Worm (Caenorhabditis elegans) whole organism, L1 larva: ENCODE measurements around the gene srd-19.
A peak's percentile ranks its signal among the peaks of the same experiment; 100 is the strongest.

Experiments used
- C04F5.9 ChIP-seq: sonication (generic microtip); optimal IDR thresholded peaks from 2 replicates; lab custom pipeline; 2016; ENCODE audit warnings: missing genetic modification characterization, missing compliant biosample characterization
- C16A3.4 ChIP-seq: fragments of 150-350 bp; optimal IDR thresholded peaks from 2 replicates; lab custom pipeline; 2014; ENCODE audit warnings: missing biosample characterization, missing genetic modification characterization
- F16B12.6 ChIP-seq: fragments of 150-350 bp; optimal IDR thresholded peaks from 2 replicates; lab custom pipeline; 2014; ENCODE audit warnings: missing biosample characterization, missing genetic modification characterization
- Y116A8C.19 ChIP-seq: sonication (generic microtip); optimal IDR thresholded peaks from 2 replicates; lab custom pipeline; 2016; ENCODE audit warnings: missing compliant biosample characterization, missing genetic modification characterization, borderline replicate concordance
- aha-1 ChIP-seq: fragments of 150-350 bp; optimal IDR thresholded peaks from 2 replicates; lab custom pipeline; 2014; ENCODE audit warnings: missing biosample characterization, missing genetic modification characterization
- alr-1 ChIP-seq: fragments of 200-800 bp; sonication (Bioruptor generic); optimal IDR thresholded peaks from 2 replicates; lab custom pipeline; 2018; ENCODE audit warnings: borderline replicate concordance, mild to moderate bottlenecking, missing genetic modification characterization, missing compliant biosample characterization
- ceh-90 ChIP-seq: sonication (generic microtip); optimal IDR thresholded peaks from 2 replicates; lab custom pipeline; 2016; ENCODE audit warnings: missing genetic modification characterization, missing compliant biosample characterization
- ces-1 ChIP-seq: fragments of 150-350 bp; optimal IDR thresholded peaks from 2 replicates; lab custom pipeline; 2014; ENCODE audit warnings: missing biosample characterization, missing genetic modification reagents, missing genetic modification characterization
- dpl-1 ChIP-seq, 3 experiments: fragments of 150-350 bp in 2 of 3; sonication (generic microtip) in 1 of 3; optimal IDR thresholded peaks; 2 replicates each; lab custom pipeline; 2014 to 2017; ENCODE audit warnings: missing biosample characterization in 3 of 3, missing genetic modification characterization in 3 of 3, missing genetic modification reagents in 3 of 3
- efl-1 ChIP-seq, 4 experiments: fragments of 150-350 bp; optimal IDR thresholded peaks in 3 of 4; peaks in 1 of 4; 1 replicate in 1 of 4; 2 replicates in 3 of 4; lab custom pipeline; 2014; ENCODE audit warnings: missing biosample characterization in 2 of 4, missing genetic modification characterization in 2 of 4, missing genetic modification reagents in 2 of 4
- egl-27 ChIP-seq, 2 experiments: fragments of 150-350 bp in 1 of 2; sonication (generic microtip); optimal IDR thresholded peaks; 3 replicates each; lab custom pipeline; 2017 to 2018; ENCODE audit warnings: missing biosample characterization in 2 of 2, missing genetic modification characterization in 2 of 2, missing genetic modification reagents in 2 of 2
- elt-2 ChIP-seq: sonication (generic microtip); optimal IDR thresholded peaks from 2 replicates; lab custom pipeline; 2016; ENCODE audit warnings: missing genetic modification characterization, mild to moderate bottlenecking, inconsistent platforms, missing compliant biosample characterization, missing genetic modification reagents
- elt-3 ChIP-seq, 6 experiments: fragments of 150-350 bp in 1 of 6; sonication (generic microtip); optimal IDR thresholded peaks; 2 replicates each; lab custom pipeline; 2017 to 2018; ENCODE audit warnings: missing biosample characterization in 6 of 6, missing genetic modification characterization in 6 of 6, inconsistent platforms in 1 of 6
- fkh-10 ChIP-seq: sonication (generic microtip); optimal IDR thresholded peaks from 2 replicates; lab custom pipeline; 2017; ENCODE audit warnings: missing biosample characterization, missing genetic modification reagents, missing genetic modification characterization
- fkh-8 ChIP-seq: sonication (generic microtip); optimal IDR thresholded peaks from 2 replicates; lab custom pipeline; 2016; ENCODE audit warnings: mild to moderate bottlenecking, missing genetic modification characterization, missing compliant biosample characterization
- fos-1 ChIP-seq: fragments of 150-350 bp; optimal IDR thresholded peaks from 2 replicates; lab custom pipeline; 2014; ENCODE audit warnings: missing biosample characterization, missing genetic modification characterization
- grh-1 ChIP-seq: fragments of 200-800 bp; sonication (Bioruptor generic); IDR thresholded peaks from 2 replicates; pipeline ENCODE4 v1.3.6; 2022; ENCODE audit warnings: missing genetic modification reagents, missing genetic modification characterization, missing compliant biosample characterization
- hlh-17 ChIP-seq: fragments of 200-800 bp; sonication (Bioruptor generic); optimal IDR thresholded peaks from 2 replicates; lab custom pipeline; 2018; ENCODE audit warnings: missing genetic modification characterization, mild to moderate bottlenecking, missing compliant biosample characterization, moderate library complexity, borderline replicate concordance
- irx-1 ChIP-seq: sonication (generic microtip); optimal IDR thresholded peaks from 2 replicates; lab custom pipeline; 2016; ENCODE audit warnings: missing genetic modification characterization, missing compliant biosample characterization
- isw-1 ChIP-seq: fragments of 200-800 bp; sonication (Bioruptor generic); IDR thresholded peaks from 2 replicates; pipeline ENCODE4 v1.3.6; 2022; ENCODE audit warnings: missing genetic modification characterization, missing compliant biosample characterization
- lir-3 ChIP-seq: sonication (generic microtip); optimal IDR thresholded peaks from 2 replicates; lab custom pipeline; 2016; ENCODE audit warnings: mild to moderate bottlenecking, missing genetic modification characterization, moderate library complexity, missing compliant biosample characterization; ENCODE audit not compliant: poor library complexity
- lsy-2 ChIP-seq, 2 experiments: fragments of 150-350 bp; optimal IDR thresholded peaks; 2 replicates each; lab custom pipeline; 2014; ENCODE audit warnings: missing biosample characterization in 2 of 2, missing genetic modification characterization in 2 of 2
- mab-9 ChIP-seq: fragments of 200-800 bp; sonication (Bioruptor generic); IDR thresholded peaks from 2 replicates; pipeline ENCODE4 v1.3.6; 2022; ENCODE audit warnings: missing genetic modification reagents, missing genetic modification characterization, missing compliant biosample characterization
- mep-1 ChIP-seq: fragments of 150-350 bp; optimal IDR thresholded peaks from 2 replicates; lab custom pipeline; 2014; ENCODE audit warnings: missing biosample characterization, missing genetic modification characterization
- nhr-12 ChIP-seq: sonication (generic microtip); optimal IDR thresholded peaks from 2 replicates; lab custom pipeline; 2017; ENCODE audit warnings: missing biosample characterization, missing genetic modification characterization
- nhr-19 ChIP-seq: fragments of 200-800 bp; sonication (Bioruptor generic); conservative IDR thresholded peaks from 2 replicates; pipeline ENCODE4 v1.3.6; 2022; ENCODE audit warnings: missing genetic modification characterization, missing compliant biosample characterization
- nhr-20 ChIP-seq: sonication (generic microtip); optimal IDR thresholded peaks from 2 replicates; lab custom pipeline; 2016; ENCODE audit warnings: mild to moderate bottlenecking, missing genetic modification characterization, missing compliant biosample characterization
- nhr-237 ChIP-seq: fragments of 150-350 bp; optimal IDR thresholded peaks from 2 replicates; lab custom pipeline; 2014; ENCODE audit warnings: missing biosample characterization, missing genetic modification characterization
- nhr-47 ChIP-seq: sonication (generic microtip); optimal IDR thresholded peaks from 2 replicates; lab custom pipeline; 2016; ENCODE audit warnings: mild to moderate bottlenecking, missing genetic modification characterization, moderate library complexity, missing compliant biosample characterization
- nhr-76 ChIP-seq: sonication (generic microtip); optimal IDR thresholded peaks from 2 replicates; lab custom pipeline; 2017; ENCODE audit warnings: missing biosample characterization, missing genetic modification characterization
- nhr-85 ChIP-seq: sonication (generic microtip); peaks from one replicate; lab custom pipeline; 2016; ENCODE audit warnings: missing genetic modification characterization, inconsistent platforms, missing compliant biosample characterization
- nhr-90 ChIP-seq: sonication (generic microtip); optimal IDR thresholded peaks from 2 replicates; lab custom pipeline; 2016; ENCODE audit warnings: mild to moderate bottlenecking, missing genetic modification characterization, missing compliant biosample characterization; ENCODE audit not compliant: poor library complexity
- pag-3 ChIP-seq: sonication (generic microtip); optimal IDR thresholded peaks from 2 replicates; lab custom pipeline; 2017; ENCODE audit warnings: missing genetic modification characterization, mild to moderate bottlenecking, missing compliant biosample characterization, antibody characterized with exemption, borderline replicate concordance; ENCODE audit not compliant: insufficient read depth
- pqm-1 ChIP-seq: sonication (generic microtip); optimal IDR thresholded peaks from 3 replicates; lab custom pipeline; 2017; ENCODE audit warnings: missing biosample characterization, missing genetic modification characterization
- rnt-1 ChIP-seq: sonication (generic microtip); optimal IDR thresholded peaks from 2 replicates; lab custom pipeline; 2016; ENCODE audit warnings: mild to moderate bottlenecking, missing genetic modification characterization, moderate library complexity, missing compliant biosample characterization
- snpc-4 ChIP-seq: fragments of 150-350 bp; optimal IDR thresholded peaks from 2 replicates; lab custom pipeline; 2014; ENCODE audit warnings: missing biosample characterization, missing genetic modification characterization
- snu-23 ChIP-seq: sonication (generic microtip); optimal IDR thresholded peaks from 2 replicates; lab custom pipeline; 2016; ENCODE audit warnings: missing genetic modification characterization, missing compliant biosample characterization
- sox-4 ChIP-seq: sonication (generic microtip); optimal IDR thresholded peaks from 2 replicates; lab custom pipeline; 2016; ENCODE audit warnings: missing genetic modification characterization, missing compliant biosample characterization
- sup-37 ChIP-seq: fragments of 200-800 bp; sonication (Bioruptor generic); optimal IDR thresholded peaks from 2 replicates; lab custom pipeline; 2018; ENCODE audit warnings: mild to moderate bottlenecking, missing genetic modification characterization, missing compliant biosample characterization
- tbx-2 ChIP-seq: sonication (generic microtip); optimal IDR thresholded peaks from 2 replicates; lab custom pipeline; 2016; ENCODE audit warnings: missing genetic modification characterization, missing compliant biosample characterization
- unc-130 ChIP-seq: fragments of 150-350 bp; optimal IDR thresholded peaks from 2 replicates; lab custom pipeline; 2017; ENCODE audit warnings: missing biosample characterization, missing genetic modification characterization, inconsistent platforms
- unc-30 ChIP-seq: sonication (generic microtip); optimal IDR thresholded peaks from 2 replicates; lab custom pipeline; 2017; ENCODE audit warnings: missing biosample characterization, missing genetic modification characterization
- unc-62 ChIP-seq: fragments of 150-350 bp; optimal IDR thresholded peaks from 2 replicates; lab custom pipeline; 2014; ENCODE audit warnings: missing biosample characterization, missing genetic modification reagents, missing genetic modification characterization
- xbp-1 ChIP-seq: sonication (generic microtip); optimal IDR thresholded peaks from 2 replicates; lab custom pipeline; 2016; ENCODE audit warnings: missing genetic modification characterization, missing compliant biosample characterization
- ztf-11 ChIP-seq, 2 experiments: sonication (generic microtip); optimal IDR thresholded peaks; 2 replicates each; lab custom pipeline; 2016 to 2017; ENCODE audit warnings: missing genetic modification characterization in 2 of 2, missing biosample characterization in 1 of 2, missing compliant biosample characterization in 1 of 2

srd-19 gene

ce11 chrV:13391378-13392258 is 36.9 kb downstream of the srd-19 start, which contains the start of gene somi-1 (continued):
- TF ChIP-seq nhr-19 (GFP tag; lab: Robert Waterston, UW): 0 out of 2 replicates have a peak, but pooled peaks have one; percentile 2
- TF ChIP-seq sup-37 (GFP tag; lab: Kevin White, UChicago): no peak
- TF ChIP-seq snu-23 (GFP tag; lab: Kevin White, UChicago): peak; percentile 11
- no peak for TF ChIP-seq nhr-237 (tag; lab: Kevin White, UChicago)
- peak; percentile 1 for TF ChIP-seq rnt-1 (tag; lab: Kevin White, UChicago)
- no peak for TF ChIP-seq F16B12.6 (tag; lab: Kevin White, UChicago)
- TF ChIP-seq grh-1 (GFP tag; lab: Robert Waterston, UW): peak; percentile 42; the same call in 1 of the 2 replicates
- no peak for TF ChIP-seq efl-1 (optimal IDR thresholded peaks at IDR 0.05; lab: Kevin White, UChicago)
- peak in 1 of 2 experiments; percentile 71 for TF ChIP-seq efl-1 (GFP tag; optimal IDR thresholded peaks at IDR 0.05 in 1 of 2; lab: Kevin White, UChicago)
- peak; percentile 40 for TF ChIP-seq mep-1
- no peak for TF ChIP-seq fkh-8 (tag; lab: Kevin White, UChicago)
- TF ChIP-seq C16A3.4: no peak
- TF ChIP-seq ces-1 (GFP tag; lab: Kevin White, UChicago): peak; percentile 44
- TF ChIP-seq xbp-1 (tag; lab: Kevin White, UChicago): no peak
- no peak for TF ChIP-seq elt-2
- TF ChIP-seq nhr-20 (tag; lab: Kevin White, UChicago): peak; percentile 45
- TF ChIP-seq nhr-76 (tag; lab: Kevin White, UChicago): no peak
- TF ChIP-seq nhr-47: no peak
- no peak for TF ChIP-seq alr-1 (tag; lab: Kevin White, UChicago)
- TF ChIP-seq fos-1 (tag; lab: Kevin White, UChicago): no peak
- TF ChIP-seq isw-1 (GFP tag; lab: Robert Waterston, UW): no peak
- no peak for TF ChIP-seq Y116A8C.19
- no peak for TF ChIP-seq sox-4 (tag; lab: Kevin White, UChicago)
- no peak for TF ChIP-seq mab-9 (GFP tag; lab: Robert Waterston, UW)
- no peak for TF ChIP-seq snpc-4 (tag; lab: Kevin White, UChicago)

- TF ChIP-seq egl-27 (tag; optimal IDR thresholded peaks at IDR 0.05; lab: Kevin White, UChicago) (peak in 1 of 2 experiments; percentile 16), nhr-90 (peak; percentile 10), dpl-1 (GFP tag; optimal IDR thresholded peaks at IDR 0.05; lab: Kevin White, UChicago) (no peak), rnt-1 (tag; lab: Kevin White, UChicago) (peak; percentile 30), elt-2 (no peak), snu-23 (GFP tag; lab: Kevin White, UChicago) (peak; percentile 20), C04F5.9 (tag; lab: Kevin White, UChicago) (no peak), fkh-10 (GFP tag; lab: Kevin White, UChicago) (no peak), nhr-85 (peak; percentile 94), lsy-2 (tag; optimal IDR thresholded peaks at IDR 0.05; lab: Kevin White, UChicago) (peak; percentile 0 to 71), elt-3 (tag; optimal IDR thresholded peaks at IDR 0.05; lab: Kevin White, UChicago) (peak in 4 of 6 experiments; percentile 11 to 84 (median 43)), nhr-20 (tag; lab: Kevin White, UChicago) (peak; percentile 63), hlh-17 (no peak), sox-4 (tag; lab: Kevin White, UChicago) (no peak), pag-3 (tag; lab: Kevin White, UChicago) (no peak), C16A3.4 (no peak), snpc-4 (tag; lab: Kevin White, UChicago) (no peak)
Observed at ce11 chrV:13390936-13391335, 37.6 kb downstream of the srd-19 start.

ce11 chrV:13389454-13389853 is 39.1 kb downstream of the srd-19 start:
- TF ChIP-seq nhr-47 (no peak), unc-30 (tag; lab: Kevin White, UChicago) (no peak), unc-130 (no peak), nhr-237 (tag; lab: Kevin White, UChicago) (no peak), isw-1 (GFP tag; lab: Robert Waterston, UW) (no peak), unc-62 (GFP tag; lab: Kevin White, UChicago) (no peak), pqm-1 (tag; lab: Kevin White, UChicago) (no peak), ceh-90 (tag; lab: Kevin White, UChicago) (no peak), lir-3 (tag; lab: Kevin White, UChicago) (no peak), tbx-2 (tag; lab: Kevin White, UChicago) (no peak), ces-1 (GFP tag; lab: Kevin White, UChicago) (no peak), elt-2 (no peak), irx-1 (tag; lab: Kevin White, UChicago) (no peak), sup-37 (GFP tag; lab: Kevin White, UChicago) (no peak), nhr-12 (no peak), C04F5.9 (tag; lab: Kevin White, UChicago) (no peak), ztf-11 (tag; optimal IDR thresholded peaks at IDR 0.05; lab: Kevin White, UChicago) (no peak), Y116A8C.19 (no peak), aha-1 (no peak)
